Worm (Caenorhabditis elegans): ENCODE data around the gene dct-11.
A peak's percentile ranks its signal among the peaks of the same experiment; 100 is the strongest.

dct-11 gene

DNA sequence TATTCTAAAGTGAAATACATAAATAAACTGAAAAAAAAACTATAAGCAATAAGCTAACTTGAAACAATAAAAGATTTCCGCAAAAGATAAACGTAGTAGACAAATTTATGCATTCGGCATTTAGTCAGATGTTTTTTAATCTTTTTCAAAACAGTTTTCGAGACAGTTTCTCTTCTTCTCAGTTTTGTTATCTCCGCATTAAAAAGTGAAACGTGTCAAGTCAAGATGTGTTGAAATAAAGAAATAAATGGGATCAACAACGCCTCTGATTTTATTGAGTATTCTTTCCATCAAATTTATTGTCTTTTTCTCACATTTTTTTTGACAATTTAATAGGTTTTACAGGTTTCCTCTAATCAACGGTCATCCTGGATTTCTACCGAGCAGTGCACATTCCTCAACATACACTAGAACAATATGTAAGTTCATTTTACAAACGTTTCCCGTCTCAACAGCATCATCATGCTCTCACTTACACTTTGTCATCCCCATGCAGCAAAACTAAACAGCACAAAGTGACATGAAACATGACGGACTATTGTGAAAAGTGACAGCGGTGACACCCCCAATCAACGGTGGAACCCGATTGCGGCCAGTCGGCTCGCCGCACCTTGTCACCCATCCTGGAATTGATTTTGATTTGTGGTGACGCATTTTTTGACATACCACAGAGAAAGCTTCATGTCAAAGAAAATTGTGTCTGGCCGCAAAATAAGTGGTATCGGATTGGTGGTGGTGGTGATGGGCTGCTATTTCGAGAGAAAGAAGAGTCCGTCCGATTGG lies 15.1 kb upstream of the dct-11 start:
- TF ChIP-seq pqm-1 (tag; optimal IDR thresholded peaks at IDR 0.05) (no peak), nhr-20 (tag; optimal IDR thresholded peaks at IDR 0.05) (no peak), zag-1 (tag; optimal IDR thresholded peaks at IDR 0.05) (no peak), mef-2 (tag; optimal IDR thresholded peaks at IDR 0.05) (no peak), elt-3 (tag; optimal IDR thresholded peaks at IDR 0.05) (peak in 2 of 6 experiments; percentile 39 to 55), nhr-85 (tag) (peak; percentile 70), pax-3 (tag; optimal IDR thresholded peaks at IDR 0.05) (no peak), nhr-84 (tag; optimal IDR thresholded peaks at IDR 0.05) (no peak), fkh-8 (tag; optimal IDR thresholded peaks at IDR 0.05) (no peak), nhr-77 (tag; optimal IDR thresholded peaks at IDR 0.05) (no peak), mep-1 (tag; optimal IDR thresholded peaks at IDR 0.05) (no peak), hlh-4 (tag; optimal IDR thresholded peaks at IDR 0.05) (no peak), aha-1 (tag; optimal IDR thresholded peaks at IDR 0.05) (no peak), alr-1 (tag; optimal IDR thresholded peaks at IDR 0.05; ENCODE audit: borderline replicate concordance) (no peak), C04F5.9 (tag; optimal IDR thresholded peaks at IDR 0.05) (no peak), blmp-1 (tag; optimal IDR thresholded peaks at IDR 0.05) (peak; percentile 95), sptf-1 (tag; optimal IDR thresholded peaks at IDR 0.05) (no peak), hpl-2 (GFP tag; optimal IDR thresholded peaks at IDR 0.05) (no peak), snu-23 (GFP tag; optimal IDR thresholded peaks at IDR 0.05) (no peak), vab-15 (tag; optimal IDR thresholded peaks at IDR 0.05) (no peak), lsy-2 (tag; optimal IDR thresholded peaks at IDR 0.05) (no peak), ztf-4 (tag; optimal IDR thresholded peaks at IDR 0.05) (no peak)

DNA sequence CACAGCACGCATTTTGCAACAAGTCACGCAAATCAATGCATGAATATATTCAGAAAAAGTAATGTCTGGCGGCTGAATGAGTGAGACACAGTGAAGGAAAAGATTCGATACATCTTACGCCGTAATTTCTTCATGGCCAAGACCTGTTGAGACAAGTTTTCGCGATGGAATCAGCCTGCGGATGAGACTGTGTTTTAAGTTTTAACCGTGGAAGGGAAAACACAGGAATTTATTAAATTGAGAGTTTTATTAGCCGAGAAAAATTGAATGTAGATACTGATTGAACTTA lies 14.5 kb upstream of the dct-11 start, which contains the start of gene hog-1:
TSS of gene hog-1 (minus strand) at position 101 of the 289 bp plus-strand sequence.
- TF ChIP-seq nhr-19 (GFP tag; conservative IDR thresholded peaks at IDR 0.05) (no peak), nhr-47 (tag; optimal IDR thresholded peaks at IDR 0.05) (no peak), rnt-1 (tag; optimal IDR thresholded peaks at IDR 0.05) (no peak)

DNA sequence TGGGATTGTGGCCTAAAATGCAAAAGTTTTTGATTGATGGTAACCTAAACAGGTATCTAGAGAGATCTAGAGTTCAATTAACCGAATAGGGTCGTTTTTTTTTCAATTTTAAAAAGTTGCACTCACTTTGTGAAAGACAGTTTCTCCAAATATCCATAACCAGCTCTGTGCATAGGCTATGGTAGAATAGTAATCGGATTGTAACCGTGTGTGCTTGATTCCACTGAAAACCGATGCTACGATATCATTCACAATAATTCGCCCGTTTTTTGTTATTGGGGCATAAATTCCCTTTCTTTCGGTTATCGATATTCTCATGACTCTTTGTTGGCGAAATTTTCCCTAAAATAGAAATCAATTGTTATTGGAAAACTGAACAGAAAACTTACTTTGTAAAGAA lies 12.5 kb upstream of the dct-11 start:
- no peak for TF ChIP-seq efl-1 (optimal IDR thresholded peaks at IDR 0.05)
- peak in 1 of 2 experiments; percentile 39 for TF ChIP-seq efl-1 (GFP tag; optimal IDR thresholded peaks at IDR 0.05 in 1 of 2)
- TF ChIP-seq unc-62 (GFP tag; optimal IDR thresholded peaks at IDR 0.05): no peak
- no peak for TF ChIP-seq dsc-1 (tag; optimal IDR thresholded peaks at IDR 0.05)
- TF ChIP-seq nhr-77 (tag; optimal IDR thresholded peaks at IDR 0.05): no peak

DNA sequence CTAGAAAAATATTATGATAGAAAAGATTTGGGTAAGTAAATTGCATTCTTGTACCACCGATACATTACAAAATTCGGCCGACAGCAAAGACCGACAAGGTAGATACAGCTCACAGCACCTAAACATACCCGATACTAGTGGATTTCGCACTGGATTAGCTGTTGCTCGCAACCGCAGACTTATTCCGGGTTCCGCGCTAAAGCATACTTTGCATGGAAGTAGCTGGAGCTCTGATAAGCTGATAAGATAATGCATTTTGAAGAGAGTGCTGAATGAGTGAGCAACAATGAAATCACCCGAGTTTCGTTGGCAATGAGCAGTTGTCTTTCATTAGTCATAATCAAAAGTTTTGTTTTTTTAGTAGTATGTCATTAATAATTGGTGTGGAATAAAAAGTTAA lies 10.9 kb upstream of the dct-11 start:
- TF ChIP-seq nhr-76 (tag; optimal IDR thresholded peaks at IDR 0.05) (no peak), swsn-7 (tag; optimal IDR thresholded peaks at IDR 0.05) (no peak), nhr-77 (tag; optimal IDR thresholded peaks at IDR 0.05) (no peak), jun-1 (tag; optimal IDR thresholded peaks at IDR 0.05) (no peak), nhr-47 (tag; optimal IDR thresholded peaks at IDR 0.05) (peak; percentile 24), unc-130 (tag; optimal IDR thresholded peaks at IDR 0.05) (no peak), alr-1 (tag; optimal IDR thresholded peaks at IDR 0.05; ENCODE audit: borderline replicate concordance) (no peak), unc-30 (tag; optimal IDR thresholded peaks at IDR 0.05) (no peak), elt-3 (tag; optimal IDR thresholded peaks at IDR 0.05) (no peak), nhr-85 (tag) (peak; percentile 4), sox-4 (tag; optimal IDR thresholded peaks at IDR 0.05) (no peak), nhr-19 (GFP tag; conservative IDR thresholded peaks at IDR 0.05) (peak; percentile 26; the same call in 1 of the 2 replicates), lin-13 (GFP tag; optimal IDR thresholded peaks at IDR 0.05) (no peak), nhr-20 (tag; optimal IDR thresholded peaks at IDR 0.05) (no peak), snu-23 (GFP tag; optimal IDR thresholded peaks at IDR 0.05) (no peak), nhr-71 (tag; optimal IDR thresholded peaks at IDR 0.05) (peak; percentile 43), nhr-28 (tag; optimal IDR thresholded peaks at IDR 0.05) (no peak), nhr-90 (tag; optimal IDR thresholded peaks at IDR 0.05; ENCODE audit: poor library complexity) (no peak), ceh-88 (GFP tag; IDR thresholded peaks at IDR 0.05) (no peak), nhr-84 (tag; optimal IDR thresholded peaks at IDR 0.05) (no peak), fkh-8 (tag; optimal IDR thresholded peaks at IDR 0.05) (no peak), hlh-17 (GFP tag; optimal IDR thresholded peaks at IDR 0.05; ENCODE audit: borderline replicate concordance) (no peak), zip-4 (GFP tag; optimal IDR thresholded peaks at IDR 0.05) (no peak), pqm-1 (tag; optimal IDR thresholded peaks at IDR 0.05) (no peak), unc-98 (GFP tag; IDR thresholded peaks at IDR 0.05) (no peak), mep-1 (tag; optimal IDR thresholded peaks at IDR 0.05) (no peak), irx-1 (tag; optimal IDR thresholded peaks at IDR 0.05) (no peak), zag-1 (tag; optimal IDR thresholded peaks at IDR 0.05) (no peak), xbp-1 (tag; optimal IDR thresholded peaks at IDR 0.05) (peak; percentile 2), rnt-1 (tag; optimal IDR thresholded peaks at IDR 0.05) (peak; percentile 23), lin-35 (GFP tag; optimal IDR thresholded peaks at IDR 0.05) (no peak), C04F5.9 (tag; optimal IDR thresholded peaks at IDR 0.05) (no peak)

All from whole organism, L1 larva.